Fruit fly (Drosophila melanogaster) whole organism, wandering third instar larva: Measurements from ENCODE around the gene CG12729.

Source experiments
- Abd-B ChIP-seq: fragments of >200 bp; optimal IDR thresholded peaks from 2 replicates; lab custom pipeline; 2017; ENCODE audit warnings: missing biosample characterization, missing genetic modification characterization
- Hr83 ChIP-seq: fragments of 200-300 bp; sonication (Bioruptor generic); optimal IDR thresholded peaks from 2 replicates; lab custom pipeline; 2016; ENCODE audit warnings: missing biosample characterization, mild to moderate bottlenecking, missing genetic modification characterization, moderate library complexity; ENCODE audit not compliant: poor library complexity, severe bottlenecking
- Mio ChIP-seq: sonication (Bioruptor generic); optimal IDR thresholded peaks from 2 replicates; lab custom pipeline; 2016; ENCODE audit warnings: missing biosample characterization, missing genetic modification characterization
- Myc ChIP-seq: fragments of >200 bp; optimal IDR thresholded peaks from 2 replicates; lab custom pipeline; 2017
- Rel ChIP-seq, 2 experiments: fragments of 200-800 bp; sonication (Bioruptor generic) in 1 of 2; optimal IDR thresholded peaks; 2 replicates in 1 of 2; 3 replicates in 1 of 2; lab custom pipeline; 2016 to 2019; ENCODE audit warnings: mild to moderate bottlenecking in 2 of 2, missing biosample characterization in 2 of 2, missing genetic modification characterization in 2 of 2, moderate library complexity in 1 of 2
- Sp1 ChIP-seq: fragments of 200-800 bp; sonication (Bioruptor generic); optimal IDR thresholded peaks from 3 replicates; lab custom pipeline; 2019; ENCODE audit warnings: missing biosample characterization, mild to moderate bottlenecking, missing genetic modification characterization, moderate library complexity
- Vsx2 ChIP-seq: fragments of 200-300, 225-300 bp; sonication (Bioruptor generic); optimal IDR thresholded peaks from 2 replicates; lab custom pipeline; 2018; ENCODE audit warnings: missing biosample characterization, missing genetic modification characterization; ENCODE audit not compliant: partially characterized antibody
- ey ChIP-seq: fragments of 200-800 bp; sonication (Bioruptor generic); optimal IDR thresholded peaks from 2 replicates; lab custom pipeline; 2016; ENCODE audit warnings: missing biosample characterization, missing genetic modification characterization
- foxo ChIP-seq, 2 experiments: fragments of 200-800 bp; sonication (Bioruptor generic); optimal IDR thresholded peaks; 2 replicates in 1 of 2; 3 replicates in 1 of 2; lab custom pipeline; 2016 to 2017; ENCODE audit warnings: missing biosample characterization in 2 of 2, missing genetic modification characterization in 2 of 2
- fru ChIP-seq: fragments of 200-800 bp; sonication (Bioruptor generic); optimal IDR thresholded peaks from 3 replicates; lab custom pipeline; 2016; ENCODE audit warnings: missing biosample characterization, mild to moderate bottlenecking, missing genetic modification characterization
- h ChIP-seq: fragments of 200-800 bp; sonication (Bioruptor generic); optimal IDR thresholded peaks from 3 replicates; lab custom pipeline; 2016; ENCODE audit warnings: missing biosample characterization, mild to moderate bottlenecking, missing genetic modification characterization
- pan ChIP-seq: fragments of >200 bp; optimal IDR thresholded peaks from 2 replicates; lab custom pipeline; 2017
- psq ChIP-seq: fragments of 200-800 bp; sonication (Bioruptor generic); optimal IDR thresholded peaks from 3 replicates; lab custom pipeline; 2017; ENCODE audit warnings: missing biosample characterization, mild to moderate bottlenecking, missing genetic modification characterization, moderate library complexity
- tai ChIP-seq: sonication (Bioruptor generic); optimal IDR thresholded peaks from 2 replicates; lab custom pipeline; 2016; ENCODE audit warnings: missing biosample characterization, missing genetic modification characterization

DNA sequence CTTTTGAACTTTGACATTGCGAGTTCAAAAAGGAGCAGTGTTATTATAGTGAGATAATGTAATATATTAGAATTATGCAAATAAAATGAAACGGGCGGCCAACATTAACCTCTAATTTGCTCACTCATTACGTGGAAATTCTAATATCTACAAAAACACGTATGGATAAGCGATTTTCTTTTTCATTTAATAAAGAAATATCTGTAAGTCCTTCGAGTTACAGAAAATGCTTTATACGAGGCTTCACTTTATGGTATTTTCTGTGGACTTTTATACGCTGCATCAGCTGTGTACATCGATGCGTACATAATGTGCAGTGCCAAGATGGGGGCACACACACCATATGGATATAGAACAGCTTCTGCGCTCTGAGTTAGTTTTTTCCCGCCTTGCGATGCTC, 40.9 kb downstream of the CG12729 start:
- no peak for TF ChIP-seq tai (GFP tag; lab: Kevin White, UChicago)
- TF ChIP-seq pan (lab: Kevin White, UChicago), result no peak
- TF ChIP-seq Abd-B (GFP tag; lab: Kevin White, UChicago), result no peak
- no peak for TF ChIP-seq Hr83
- no peak for TF ChIP-seq foxo (GFP tag; optimal IDR thresholded peaks at IDR 0.05; lab: Kevin White, UChicago)
- no peak for TF ChIP-seq fru (GFP tag; lab: Kevin White, UChicago)
- TF ChIP-seq h (GFP tag; lab: Kevin White, UChicago), result no peak
- no peak for TF ChIP-seq Vsx2 (GFP tag; lab: Kevin White, UChicago)
- no peak for TF ChIP-seq Sp1 (GFP tag; lab: Kevin White, UChicago)
- TF ChIP-seq ey, result no peak
- TF ChIP-seq Myc (lab: Kevin White, UChicago), result no peak
- no peak for TF ChIP-seq psq (GFP tag; lab: Kevin White, UChicago)
- no peak for TF ChIP-seq Mio (GFP tag; lab: Kevin White, UChicago)
- no peak for TF ChIP-seq Rel (GFP tag; optimal IDR thresholded peaks at IDR 0.05; lab: Kevin White, UChicago)
- no peak for TF ChIP-seq Rel (tag; optimal IDR thresholded peaks at IDR 0.05; lab: Kevin White, UChicago)
